Fruit fly (Drosophila melanogaster): ENCODE data around the gene CG42597.
A peak's percentile ranks its signal among the peaks of the same experiment; 100 is the strongest.

Gene CG42597

dm6 chr2L:22018861-22019270 is 46.3 kb downstream of the CG42597 start, which contains the start of gene tio:
TSS of gene tio (plus strand) at chr2L:22019208.
- TF ChIP-seq usp (GFP tag; optimal IDR thresholded peaks at IDR 0.05) (no peak), Dll (optimal IDR thresholded peaks at IDR 0.05) (peak; percentile 96), pan (optimal IDR thresholded peaks at IDR 0.05) (no peak), psq (optimal IDR thresholded peaks at IDR 0.05) (no peak)

- no peak for TF ChIP-seq EcR (GFP tag; optimal IDR thresholded peaks at IDR 0.05)
- no peak for TF ChIP-seq usp (GFP tag; optimal IDR thresholded peaks at IDR 0.05)
- TF ChIP-seq Dll (optimal IDR thresholded peaks at IDR 0.05), result no peak
These were observed 50.3 kb downstream of the CG42597 start, which contains the start of gene CG31693 for dm6 chr2L:22014890-22015289. TSS of gene CG31693 (plus strand) at chr2L:22015190.
